Worm (Caenorhabditis elegans) whole organism, L3 larva: ENCODE data around the gene gei-4.

Source experiments
- ceh-16 ChIP-seq: sonication (generic microtip); optimal IDR thresholded peaks from 2 replicates; lab custom pipeline; 2017; ENCODE audit warnings: missing biosample characterization, missing genetic modification characterization
- nhr-237 ChIP-seq: fragments of 150-350 bp; optimal IDR thresholded peaks from 2 replicates; lab custom pipeline; 2014; ENCODE audit warnings: missing biosample characterization, missing genetic modification characterization
- pha-4 ChIP-seq: fragments of 150-350 bp; optimal IDR thresholded peaks from 2 replicates; lab custom pipeline; 2014; ENCODE audit warnings: missing biosample characterization, missing genetic modification reagents, missing genetic modification characterization
- sea-2 ChIP-seq: fragments of 150-350 bp; sonication (generic microtip); optimal IDR thresholded peaks from 4 replicates; lab custom pipeline; 2014; ENCODE audit warnings: missing biosample characterization, missing genetic modification reagents, missing genetic modification characterization

DNA sequence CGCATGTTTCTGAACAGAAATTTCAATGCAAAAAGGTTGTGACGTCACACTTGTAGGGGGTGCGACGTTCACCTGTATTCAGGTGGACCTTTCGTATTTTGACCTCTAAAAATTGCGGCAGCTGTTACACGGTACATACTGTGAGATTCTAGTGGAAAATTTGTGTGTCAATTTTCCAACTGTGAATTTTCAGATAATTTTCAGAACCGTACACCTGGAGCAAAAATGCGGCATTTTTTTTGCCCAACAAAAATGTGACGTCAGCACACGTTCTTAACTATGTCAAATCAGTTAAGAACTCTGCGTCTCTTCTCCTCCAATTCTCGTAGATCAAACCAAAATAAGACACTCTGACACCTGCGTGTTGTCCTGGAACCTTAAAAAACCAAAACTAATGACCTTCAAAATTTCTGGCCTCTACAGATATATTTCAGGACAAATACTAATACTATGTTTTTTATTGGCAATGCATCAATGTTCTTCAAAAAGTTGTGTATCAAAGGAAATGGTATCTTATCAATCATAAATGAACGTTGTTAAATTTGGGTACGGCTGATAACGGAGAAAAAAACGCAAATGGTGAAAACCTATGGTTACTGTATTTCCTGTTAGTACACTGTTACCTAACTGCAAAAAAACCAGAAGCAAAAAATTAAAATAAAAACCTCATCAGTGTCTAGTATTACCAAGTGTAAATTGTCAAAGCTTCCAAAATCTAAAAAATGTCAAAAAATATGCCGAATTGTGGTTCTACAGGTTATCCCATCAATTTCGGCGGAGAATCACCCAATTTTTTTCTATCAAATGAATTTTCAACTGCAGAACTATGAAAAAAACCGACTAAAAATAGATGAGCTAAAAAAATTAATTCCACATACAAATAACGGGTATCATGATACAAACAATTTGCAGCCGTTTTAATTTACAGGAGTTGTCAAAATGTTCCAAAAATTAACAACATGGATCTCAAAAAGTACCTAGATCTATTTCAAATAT is 2.6 kb upstream of the gei-4 start:
- TF ChIP-seq sea-2 (GFP tag; lab: Kevin White, UChicago) (no peak), pha-4 (tag; lab: Kevin White, UChicago) (no peak), nhr-237 (tag; lab: Kevin White, UChicago) (no peak), ceh-16 (tag; lab: Kevin White, UChicago) (no peak)
